Fruit fly (Drosophila melanogaster) whole organism, embryonic: ENCODE results near the gene eIF2Bepsilon.
A peak's percentile ranks its signal among the peaks of the same experiment; 100 is the strongest.

Experiments
- ATbp ChIP-seq: fragments of 200-800 bp; sonication (Bioruptor generic); optimal IDR thresholded peaks from 2 replicates; lab custom pipeline; 2017; ENCODE audit warnings: missing biosample characterization, mild to moderate bottlenecking, missing genetic modification characterization, missing genetic modification reagents
- B-H1 ChIP-seq: fragments of 200-800 bp; sonication (Bioruptor generic); IDR thresholded peaks from 3 replicates; pipeline ENCODE4 v1.3.6; 2022; ENCODE audit warnings: missing biosample characterization, missing genetic modification characterization
- CG10565 ChIP-seq: fragments of 200-800 bp; sonication (Bioruptor generic); optimal IDR thresholded peaks from 3 replicates; lab custom pipeline; 2016; ENCODE audit warnings: missing biosample characterization, mild to moderate bottlenecking, missing genetic modification characterization
- CG10959 ChIP-seq: fragments of 200-800 bp; sonication (Bioruptor generic); IDR thresholded peaks from 2 replicates; pipeline ENCODE4 v1.3.6; 2022; ENCODE audit warnings: missing biosample characterization, missing genetic modification characterization
- CG11695 ChIP-seq: fragments of 200-800 bp; sonication (Bioruptor generic); IDR thresholded peaks from 3 replicates; pipeline ENCODE4 v1.3.6; 2022; ENCODE audit warnings: missing biosample characterization, missing genetic modification characterization
- CG13424 ChIP-seq: fragments of 200-800 bp; sonication (Bioruptor generic); optimal IDR thresholded peaks from 2 replicates; lab custom pipeline; 2019; ENCODE audit warnings: missing biosample characterization, mild to moderate bottlenecking, missing genetic modification characterization, moderate library complexity
- CG14710 ChIP-seq: fragments of 200-800 bp; sonication (Bioruptor generic); optimal IDR thresholded peaks from 3 replicates; lab custom pipeline; 2019; ENCODE audit warnings: missing biosample characterization, mild to moderate bottlenecking, missing genetic modification characterization, moderate library complexity
- CG17186 ChIP-seq: fragments of 200-800 bp; sonication (Bioruptor generic); optimal IDR thresholded peaks from 3 replicates; lab custom pipeline; 2017; ENCODE audit warnings: missing biosample characterization, missing genetic modification reagents, missing genetic modification characterization
- CG17359 ChIP-seq: fragments of 200-800 bp; sonication (Bioruptor generic); optimal IDR thresholded peaks from 3 replicates; lab custom pipeline; 2018; ENCODE audit warnings: missing biosample characterization, mild to moderate bottlenecking, missing genetic modification characterization, moderate library complexity
- CG17385 ChIP-seq: fragments of 200-800 bp; sonication (Bioruptor generic); optimal IDR thresholded peaks from 3 replicates; lab custom pipeline; 2018; ENCODE audit warnings: missing biosample characterization, mild to moderate bottlenecking, missing genetic modification characterization
- CG31224 ChIP-seq: fragments of 200-800 bp; sonication (Bioruptor generic); IDR thresholded peaks from 2 replicates; pipeline ENCODE4 v1.3.6; 2022; ENCODE audit warnings: missing biosample characterization, missing genetic modification characterization
- CG3407 ChIP-seq: fragments of 200-800 bp; sonication (Bioruptor generic); optimal IDR thresholded peaks from 2 replicates; lab custom pipeline; 2018; ENCODE audit warnings: missing biosample characterization, mild to moderate bottlenecking, missing genetic modification characterization
- CG6654 ChIP-seq: fragments of 200-800 bp; sonication (Bioruptor generic); optimal IDR thresholded peaks from 2 replicates; lab custom pipeline; 2017; ENCODE audit warnings: missing biosample characterization, mild to moderate bottlenecking, missing genetic modification characterization
- CG9797 ChIP-seq: fragments of 200-800 bp; sonication (Bioruptor generic); optimal IDR thresholded peaks from 3 replicates; lab custom pipeline; 2018; ENCODE audit warnings: missing biosample characterization, mild to moderate bottlenecking, missing genetic modification characterization
- D ChIP-seq, 2 experiments: fragments of 200-800 bp in 1 of 2; fragments of >200 bp in 1 of 2; sonication (Bioruptor generic) in 1 of 2; optimal IDR thresholded peaks; 2 replicates in 1 of 2; 3 replicates in 1 of 2; lab custom pipeline; 2017; ENCODE audit warnings: mild to moderate bottlenecking in 1 of 2, missing biosample characterization in 1 of 2, missing genetic modification characterization in 1 of 2, missing genetic modification reagents in 1 of 2
- D19A ChIP-seq: fragments of 200-800 bp; optimal IDR thresholded peaks from 3 replicates; lab custom pipeline; 2019; ENCODE audit warnings: missing biosample characterization, mild to moderate bottlenecking, missing genetic modification characterization, moderate library complexity
- Fer1 ChIP-seq: fragments of 200-800 bp; sonication (Bioruptor generic); optimal IDR thresholded peaks from 2 replicates; lab custom pipeline; 2017; ENCODE audit warnings: missing biosample characterization, mild to moderate bottlenecking, missing genetic modification characterization
- Fer2 ChIP-seq: fragments of 200-800 bp; sonication (Bioruptor generic); optimal IDR thresholded peaks from 2 replicates; lab custom pipeline; 2018; ENCODE audit warnings: missing biosample characterization, mild to moderate bottlenecking, missing genetic modification characterization, moderate library complexity
- Fer3 ChIP-seq: fragments of 200-800 bp; sonication (Bioruptor generic); optimal IDR thresholded peaks from 2 replicates; lab custom pipeline; 2018; ENCODE audit warnings: missing biosample characterization, mild to moderate bottlenecking, missing genetic modification characterization, moderate library complexity
- HHEX ChIP-seq: fragments of 200-800 bp; sonication (Bioruptor generic); optimal IDR thresholded peaks from 3 replicates; lab custom pipeline; 2017; ENCODE audit warnings: missing biosample characterization, mild to moderate bottlenecking, missing genetic modification characterization, missing genetic modification reagents
- Hmr ChIP-seq: fragments of 200-800 bp; sonication (Bioruptor generic); optimal IDR thresholded peaks from 3 replicates; lab custom pipeline; 2017; ENCODE audit warnings: mild to moderate bottlenecking, missing biosample characterization, missing genetic modification reagents, missing genetic modification characterization
- Hsf ChIP-seq: fragments of 200-800 bp; sonication (Bioruptor generic); optimal IDR thresholded peaks from 3 replicates; lab custom pipeline; 2016; ENCODE audit warnings: missing biosample characterization, missing genetic modification characterization
- MESR4 ChIP-seq: fragments of 200-800 bp; sonication (Bioruptor generic); optimal IDR thresholded peaks from 2 replicates; lab custom pipeline; 2018; ENCODE audit warnings: missing biosample characterization, mild to moderate bottlenecking, missing genetic modification characterization, moderate library complexity
- Mrtf ChIP-seq: fragments of 200-800 bp; sonication (Bioruptor generic); IDR thresholded peaks from 3 replicates; pipeline ENCODE4 v1.3.6; 2022; ENCODE audit warnings: missing biosample characterization, missing genetic modification characterization
- NK7.1 ChIP-seq: fragments of 200-800 bp; sonication (Bioruptor generic); optimal IDR thresholded peaks from 3 replicates; lab custom pipeline; 2016; ENCODE audit warnings: missing biosample characterization, missing genetic modification characterization
- Ptx1 ChIP-seq: fragments of 200-800 bp; sonication (Bioruptor generic); IDR thresholded peaks from 2 replicates; pipeline ENCODE4 v1.3.6; 2022; ENCODE audit warnings: missing biosample characterization, missing genetic modification characterization
- Ravus ChIP-seq: fragments of 200-800 bp; sonication (Bioruptor generic); IDR thresholded peaks from 2 replicates; pipeline ENCODE4 v1.3.6; 2022; ENCODE audit warnings: missing biosample characterization, missing genetic modification characterization
- Usf ChIP-seq: fragments of 200-800 bp; sonication (Bioruptor generic); optimal IDR thresholded peaks from 2 replicates; lab custom pipeline; 2017; ENCODE audit warnings: missing genotype, missing biosample characterization, missing genetic modification characterization
- amos ChIP-seq: fragments of 200-800 bp; sonication (Bioruptor generic); IDR thresholded peaks from 2 replicates; pipeline ENCODE4 v1.3.6; 2022; ENCODE audit warnings: missing biosample characterization, missing genetic modification characterization; ENCODE audit not compliant: partially characterized antibody
- bbx ChIP-seq: fragments of 200-800 bp; sonication (Bioruptor generic); IDR thresholded peaks from 2 replicates; pipeline ENCODE4 v1.3.6; 2022; ENCODE audit warnings: missing biosample characterization, missing genetic modification characterization; ENCODE audit not compliant: partially characterized antibody
- chm ChIP-seq: fragments of 200-800 bp; sonication (Bioruptor generic); IDR thresholded peaks from 2 replicates; pipeline ENCODE4 v1.3.6; 2022; ENCODE audit warnings: missing biosample characterization, missing genetic modification characterization
- disco-r ChIP-seq: fragments of 200-800 bp; sonication (Bioruptor generic); optimal IDR thresholded peaks from 2 replicates; lab custom pipeline; 2016; ENCODE audit warnings: missing biosample characterization, missing genetic modification characterization
- ems ChIP-seq: fragments of 200-800 bp; sonication (Bioruptor generic); optimal IDR thresholded peaks from 3 replicates; lab custom pipeline; 2016; ENCODE audit warnings: missing biosample characterization, missing genetic modification characterization
- fd3F ChIP-seq: fragments of 200-800 bp; sonication (Bioruptor generic); optimal IDR thresholded peaks from 2 replicates; lab custom pipeline; 2018; ENCODE audit warnings: missing biosample characterization, mild to moderate bottlenecking, missing genetic modification characterization, moderate library complexity
- gro ChIP-seq: fragments of 200-800 bp; sonication (Bioruptor generic); optimal IDR thresholded peaks from 2 replicates; lab custom pipeline; 2016; ENCODE audit warnings: missing biosample characterization, missing genetic modification characterization
- h ChIP-seq: fragments of >200 bp; optimal IDR thresholded peaks from 2 replicates; lab custom pipeline; 2017
- kni ChIP-seq: fragments of 200-800 bp; sonication (Bioruptor generic); optimal IDR thresholded peaks from 3 replicates; lab custom pipeline; 2017; ENCODE audit warnings: mild to moderate bottlenecking, missing biosample characterization, missing genetic modification reagents, missing genetic modification characterization
- lov ChIP-seq, 2 experiments: fragments of 200-800 bp in 1 of 2; fragments of >200 bp in 1 of 2; sonication (Bioruptor generic) in 1 of 2; IDR thresholded peaks in 1 of 2; optimal IDR thresholded peaks in 1 of 2; 2 replicates in 1 of 2; 3 replicates in 1 of 2; pipeline versions ENCODE4 v1.3.6 to Lab custom; 2017 to 2022; ENCODE audit warnings: missing biosample characterization in 1 of 2, missing genetic modification characterization in 1 of 2
- maf-S ChIP-seq: fragments of 200-800 bp; sonication (Bioruptor generic); optimal IDR thresholded peaks from 2 replicates; lab custom pipeline; 2016; ENCODE audit warnings: missing biosample characterization, missing genetic modification characterization
- nerfin-1 ChIP-seq: fragments of 200-800 bp; sonication (Bioruptor generic); optimal IDR thresholded peaks from 3 replicates; lab custom pipeline; 2019; ENCODE audit warnings: missing biosample characterization, mild to moderate bottlenecking, missing genetic modification characterization, moderate library complexity
- row ChIP-seq: fragments of 200-800 bp; sonication (Bioruptor generic); IDR thresholded peaks from 3 replicates; pipeline ENCODE4 v1.3.6; 2022; ENCODE audit warnings: missing biosample characterization, missing genetic modification characterization
- salm ChIP-seq: fragments of 200-800 bp; sonication (Bioruptor generic); optimal IDR thresholded peaks from 2 replicates; lab custom pipeline; 2018; ENCODE audit warnings: missing biosample characterization, mild to moderate bottlenecking, missing genetic modification characterization
- sd ChIP-seq: fragments of 200-800 bp; sonication (Bioruptor generic); optimal IDR thresholded peaks from 3 replicates; lab custom pipeline; 2018; ENCODE audit warnings: missing biosample characterization, mild to moderate bottlenecking, missing genetic modification characterization, moderate library complexity
- sna ChIP-seq: fragments of 200-800 bp; sonication (Bioruptor generic); IDR thresholded peaks from 2 replicates; pipeline ENCODE4 v1.3.6; 2022; ENCODE audit warnings: missing biosample characterization, missing genetic modification characterization; ENCODE audit not compliant: partially characterized antibody
- sr ChIP-seq: fragments of 200-800 bp; sonication (Bioruptor generic); IDR thresholded peaks from 3 replicates; pipeline ENCODE4 v1.3.6; 2022; ENCODE audit warnings: missing biosample characterization, missing genetic modification characterization
- vnd ChIP-seq: fragments of 200-800 bp; sonication (Bioruptor generic); IDR thresholded peaks from 3 replicates; pipeline ENCODE4 v1.3.6; 2022; ENCODE audit warnings: missing biosample characterization, missing genetic modification characterization; ENCODE audit not compliant: partially characterized antibody
- z ChIP-seq: fragments of 200-800 bp; sonication (Bioruptor generic); IDR thresholded peaks from 3 replicates; pipeline ENCODE4 v1.3.6; 2022; ENCODE audit warnings: missing biosample characterization, missing genetic modification characterization
- zfh2 ChIP-seq: fragments of 200-800 bp; sonication (Bioruptor generic); optimal IDR thresholded peaks from 2 replicates; lab custom pipeline; 2016; ENCODE audit warnings: missing biosample characterization, missing genetic modification characterization

The eIF2Bepsilon gene

dm6 chrX:1947178-1947872 is 24.7 kb upstream of the eIF2Bepsilon start (continued):
- TF ChIP-seq kni (GFP tag; lab: Kevin White, UChicago) (peak; percentile 95), Fer1 (GFP tag; lab: Kevin White, UChicago) (peak; percentile 87), chm (peak; percentile 95), Fer3 (tag; lab: Kevin White, UChicago) (peak; percentile 91), maf-S (GFP tag; lab: Kevin White, UChicago) (peak; percentile 92), Fer2 (tag; lab: Kevin White, UChicago) (peak; percentile 84), disco-r (GFP tag; lab: Kevin White, UChicago) (peak; percentile 88), CG14710 (tag; lab: Kevin White, UChicago) (peak; percentile 98), ATbp (GFP tag; lab: Kevin White, UChicago) (peak; percentile 97), amos (GFP tag; lab: Robert Waterston, UW) (no peak), salm (peak; percentile 96), CG13424 (tag; lab: Kevin White, UChicago) (peak; percentile 97), nerfin-1 (tag; lab: Kevin White, UChicago) (peak; percentile 95), sd (peak; percentile 50), CG17186 (GFP tag; lab: Kevin White, UChicago) (peak; percentile 94), D (optimal IDR thresholded peaks at IDR 0.05; lab: Kevin White, UChicago) (no peak), D (GFP tag; optimal IDR thresholded peaks at IDR 0.05; lab: Kevin White, UChicago) (peak; percentile 98), CG6654 (peak; percentile 87), CG9797 (GFP tag; lab: Kevin White, UChicago) (peak; percentile 57), HHEX (peak; percentile 96), D19A (peak; percentile 95), CG10565 (GFP tag; lab: Kevin White, UChicago) (peak; percentile 88), Ptx1 (GFP tag; lab: Robert Waterston, UW) (peak; percentile 93), CG11695 (peak; percentile 93), ems (GFP tag; lab: Kevin White, UChicago) (peak; percentile 95), B-H1 (GFP tag; lab: Robert Waterston, UW) (peak; percentile 92), Hsf (peak; percentile 96), gro (GFP tag; lab: Kevin White, UChicago) (peak; percentile 71), fd3F (GFP tag; lab: Kevin White, UChicago) (peak; percentile 80), vnd (GFP tag; lab: Robert Waterston, UW) (no peak), zfh2 (GFP tag; lab: Kevin White, UChicago) (peak; percentile 82), MESR4 (GFP tag; lab: Kevin White, UChicago) (peak; percentile 64), row (GFP tag; lab: Robert Waterston, UW) (peak; percentile 96), sna (GFP tag; lab: Robert Waterston, UW) (no peak), lov (optimal IDR thresholded peaks at IDR 0.05; lab: Kevin White, UChicago) (no peak), lov (GFP tag; IDR thresholded peaks at IDR 0.05; lab: Robert Waterston, UW) (peak; percentile 98), Ravus (GFP tag; lab: Robert Waterston, UW) (peak; percentile 67), CG17359 (peak; percentile 98), sr (GFP tag; lab: Robert Waterston, UW) (peak; percentile 87), NK7.1 (GFP tag; lab: Kevin White, UChicago) (peak; percentile 88), CG17385 (GFP tag; lab: Kevin White, UChicago) (peak; percentile 93), CG31224 (GFP tag; lab: Robert Waterston, UW) (peak; percentile 75), Hmr (peak; percentile 88), CG3407 (GFP tag; lab: Kevin White, UChicago) (peak; percentile 97), h (lab: Kevin White, UChicago) (no peak), Mrtf (GFP tag; lab: Robert Waterston, UW) (peak; percentile 94), Usf (GFP tag; lab: Kevin White, UChicago) (peak; percentile 90), z (peak; percentile 43; the same call in 1 of the 3 replicates), CG10959 (GFP tag; lab: Robert Waterston, UW) (peak; percentile 97), bbx (GFP tag; lab: Robert Waterston, UW) (no peak)
